Worm (Caenorhabditis elegans) whole organism, midembryonic: ENCODE results near the gene srx-65.

Experiments
- T22C8.4 ChIP-seq: fragments of 200-800 bp; sonication (Bioruptor generic); IDR thresholded peaks from 2 replicates; pipeline ENCODE4 v1.3.6; 2022; ENCODE audit warnings: missing genetic modification characterization, missing compliant biosample characterization
- cog-1 ChIP-seq: sonication (generic microtip); optimal IDR thresholded peaks from 2 replicates; lab custom pipeline; 2016; ENCODE audit warnings: missing genetic modification characterization, missing compliant biosample characterization
- flt-1 ChIP-seq: fragments of 200-800 bp; sonication (Bioruptor generic); IDR thresholded peaks from 2 replicates; pipeline ENCODE4 v1.3.6; 2022; ENCODE audit warnings: missing genetic modification characterization, missing compliant biosample characterization
- klf-2 ChIP-seq: fragments of 200-800 bp; sonication (Bioruptor generic); conservative IDR thresholded peaks from 2 replicates; pipeline ENCODE4 v1.3.6; 2022; ENCODE audit warnings: missing genetic modification reagents, missing genetic modification characterization, missing compliant biosample characterization
- med-1 ChIP-seq: sonication (generic microtip); optimal IDR thresholded peaks from 2 replicates; lab custom pipeline; 2017; ENCODE audit warnings: missing genetic modification characterization, mild to moderate bottlenecking, missing compliant biosample characterization, antibody characterized with exemption, missing genetic modification reagents; ENCODE audit not compliant: insufficient read depth
- ref-1 ChIP-seq: fragments of 200-800 bp; sonication (Bioruptor generic); conservative IDR thresholded peaks from 2 replicates; pipeline ENCODE4 v1.3.6; 2022; ENCODE audit warnings: missing genetic modification reagents, missing genetic modification characterization, missing compliant biosample characterization
- tab-1 ChIP-seq: fragments of 200-800 bp; sonication (Bioruptor generic); IDR thresholded peaks from 2 replicates; pipeline ENCODE4 v1.3.6; 2022; ENCODE audit warnings: missing genetic modification characterization, missing compliant biosample characterization
- ztf-23 ChIP-seq: fragments of 200-800 bp; sonication (Bioruptor generic); IDR thresholded peaks from 2 replicates; pipeline ENCODE4 v1.3.6; 2022; ENCODE audit warnings: missing genetic modification reagents, missing genetic modification characterization, missing compliant biosample characterization
- ztf-29 ChIP-seq: fragments of 200-800 bp; sonication (Bioruptor generic); IDR thresholded peaks from 2 replicates; pipeline ENCODE4 v1.3.6; 2022; ENCODE audit warnings: missing genetic modification reagents, missing genetic modification characterization, missing compliant biosample characterization

The srx-65 gene

DNA sequence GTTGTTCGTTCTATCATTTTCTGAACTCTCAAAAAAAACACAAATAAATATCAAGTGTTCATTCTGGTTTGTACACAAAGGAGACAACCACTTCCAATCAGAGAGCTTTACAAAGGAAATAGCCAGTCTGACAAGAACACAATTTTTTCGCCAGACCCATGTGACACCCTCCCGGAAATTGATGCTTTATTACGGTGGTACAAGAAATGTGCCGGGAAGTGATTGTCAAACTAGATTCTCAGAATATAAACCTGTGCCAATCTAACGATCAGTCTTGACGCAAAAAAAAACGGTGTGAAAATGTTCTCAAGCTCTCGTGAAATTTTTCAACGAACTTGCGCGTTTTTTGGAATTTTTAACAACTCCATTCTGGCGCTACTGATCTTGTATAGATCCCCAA lies 32.0 kb downstream of the srx-65 start, which contains the start of gene str-247:
str-247 (plus strand) TSS at position 301 of the 400 bp plus-strand sequence.
- TF ChIP-seq flt-1 (GFP tag; lab: Robert Waterston, UW) (no peak), tab-1 (no peak), ztf-29 (no peak), cog-1 (tag; lab: Kevin White, UChicago) (no peak), klf-2 (no peak), med-1 (no peak), ztf-23 (GFP tag; lab: Robert Waterston, UW) (no peak), T22C8.4 (GFP tag; lab: Robert Waterston, UW) (no peak), ref-1 (GFP tag; lab: Robert Waterston, UW) (no peak)

DNA sequence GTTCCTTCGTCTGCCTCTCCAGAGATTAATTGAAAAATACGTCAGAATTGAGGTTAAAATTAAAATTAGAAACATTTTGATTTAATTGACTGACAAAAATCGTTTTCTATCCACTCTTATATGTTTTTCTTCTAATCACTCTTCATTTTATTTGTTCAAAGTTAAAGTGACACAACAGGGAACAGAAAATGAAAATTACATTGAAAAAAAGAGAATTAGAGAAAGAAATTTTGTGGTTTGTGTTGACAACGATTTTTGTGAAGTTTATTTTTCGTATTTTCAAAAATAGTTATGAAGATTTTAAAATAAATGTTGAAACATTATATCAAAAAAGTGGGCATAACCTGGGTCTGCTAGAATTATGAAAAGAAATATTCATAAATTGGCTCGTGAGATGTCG lies 35.9 kb downstream of the srx-65 start, which contains the start of gene cyp-34A5:
cyp-34A5 (minus strand) TSS at position 101 of the 400 bp plus-strand sequence.
- TF ChIP-seq ztf-23 (GFP tag; lab: Robert Waterston, UW) (no peak), T22C8.4 (GFP tag; lab: Robert Waterston, UW) (no peak)

DNA sequence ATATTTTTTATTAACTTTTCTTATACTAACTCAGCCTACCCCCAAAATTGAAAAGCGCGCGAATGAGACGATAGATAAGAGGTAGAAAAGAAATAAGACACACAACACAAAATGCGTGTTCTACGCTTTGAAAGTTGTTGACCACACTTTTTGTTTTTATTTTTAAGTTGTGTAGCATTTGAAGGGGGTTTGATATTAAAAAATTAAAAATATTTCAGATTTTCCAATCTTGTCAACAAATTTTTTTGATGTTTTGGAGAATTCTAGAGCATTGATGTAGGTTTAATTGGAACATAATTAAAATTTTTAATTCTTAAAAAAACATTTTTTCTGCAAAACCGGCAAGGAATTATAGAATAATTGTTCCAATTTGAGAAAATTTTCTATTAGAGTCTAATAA lies 39.5 kb downstream of the srx-65 start, which contains the start of gene cyp-34A6:
cyp-34A6 (minus strand) TSS at position 101 of the 400 bp plus-strand sequence.
- TF ChIP-seq klf-2 (no peak), flt-1 (GFP tag; lab: Robert Waterston, UW) (no peak), ztf-29 (no peak), ref-1 (GFP tag; lab: Robert Waterston, UW) (no peak), cog-1 (tag; lab: Kevin White, UChicago) (no peak), ztf-23 (GFP tag; lab: Robert Waterston, UW) (no peak)

DNA sequence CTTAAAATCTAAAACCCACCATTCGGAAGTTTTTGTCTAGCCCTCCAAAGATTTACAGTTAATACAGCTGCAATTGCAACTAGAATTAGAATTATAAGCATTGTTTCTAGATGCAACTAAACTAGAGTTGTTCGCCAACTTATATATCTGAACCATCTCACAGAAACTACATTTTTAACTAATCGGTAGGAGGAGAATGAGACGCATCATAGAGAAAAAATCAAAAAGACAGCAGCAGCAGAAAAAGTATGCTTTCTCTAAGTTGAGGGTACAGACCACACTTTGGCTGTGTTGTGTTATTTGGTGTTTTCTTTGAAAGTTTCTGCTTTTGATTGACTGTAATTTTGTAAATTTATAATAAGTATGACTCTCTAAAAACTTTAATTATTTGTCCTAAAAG lies 42.0 kb downstream of the srx-65 start, which contains the start of gene cyp-34A7:
cyp-34A7 (minus strand) TSS at position 101 of the 400 bp plus-strand sequence.
- TF ChIP-seq tab-1 (no peak), T22C8.4 (GFP tag; lab: Robert Waterston, UW) (no peak), klf-2 (no peak), ztf-23 (GFP tag; lab: Robert Waterston, UW) (no peak), cog-1 (tag; lab: Kevin White, UChicago) (no peak), flt-1 (GFP tag; lab: Robert Waterston, UW) (no peak), ztf-29 (no peak), ref-1 (GFP tag; lab: Robert Waterston, UW) (no peak), med-1 (no peak)

DNA sequence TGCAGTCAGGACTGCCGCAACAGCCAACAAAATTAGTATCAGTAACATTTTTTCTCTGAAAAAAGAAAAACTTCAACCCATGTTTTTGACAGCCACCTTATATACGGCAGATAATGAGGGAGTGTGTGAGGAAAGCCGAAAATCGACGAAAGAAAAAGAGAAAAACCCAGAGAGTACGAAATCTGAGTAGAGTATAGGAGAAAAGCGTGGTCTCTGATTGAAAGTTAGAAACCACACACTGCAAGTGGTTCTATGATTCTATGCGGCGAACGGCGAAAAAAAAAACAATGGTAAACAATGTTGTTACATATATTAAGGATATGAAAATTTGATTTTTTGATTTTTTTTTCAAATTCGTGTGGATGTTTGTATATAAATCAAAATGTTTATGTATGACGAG lies 46.0 kb downstream of the srx-65 start, which contains the start of gene cyp-34A8:
cyp-34A8 (minus strand) TSS at position 62 of the 400 bp plus-strand sequence.
- no peak for TF ChIP-seq cog-1 (tag; lab: Kevin White, UChicago)
- no peak for TF ChIP-seq tab-1
- no peak for TF ChIP-seq flt-1 (GFP tag; lab: Robert Waterston, UW)
- TF ChIP-seq med-1 = no peak
- TF ChIP-seq ztf-23 (GFP tag; lab: Robert Waterston, UW) = no peak
- no peak for TF ChIP-seq ref-1 (GFP tag; lab: Robert Waterston, UW)
- TF ChIP-seq klf-2 = no peak
- TF ChIP-seq ztf-29 = no peak
- TF ChIP-seq T22C8.4 (GFP tag; lab: Robert Waterston, UW) = no peak

DNA sequence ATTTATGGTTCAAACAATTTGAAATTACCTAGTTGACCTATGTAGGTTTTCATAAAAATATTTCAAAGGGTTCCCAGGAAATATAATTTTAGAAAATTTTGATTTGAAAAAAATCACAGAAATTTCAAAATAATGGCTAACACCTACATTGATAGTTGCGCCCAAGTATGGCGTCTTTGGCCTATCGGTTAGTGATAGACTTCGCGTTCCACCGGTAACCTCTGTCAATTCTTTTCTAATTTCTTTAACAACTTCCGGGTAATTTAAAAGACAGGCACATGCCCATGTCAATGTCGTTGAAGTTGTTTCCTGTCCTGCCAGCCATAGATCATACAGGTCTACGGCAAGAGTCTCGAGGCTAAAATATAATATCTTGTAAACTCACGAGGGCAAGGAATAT lies 47.2 kb downstream of the srx-65 start:
- TF ChIP-seq med-1 (no peak), tab-1 (no peak), klf-2 (no peak), flt-1 (GFP tag; lab: Robert Waterston, UW) (no peak), ztf-29 (no peak), ref-1 (GFP tag; lab: Robert Waterston, UW) (no peak), cog-1 (tag; lab: Kevin White, UChicago) (no peak), T22C8.4 (GFP tag; lab: Robert Waterston, UW) (no peak), ztf-23 (GFP tag; lab: Robert Waterston, UW) (no peak)

DNA sequence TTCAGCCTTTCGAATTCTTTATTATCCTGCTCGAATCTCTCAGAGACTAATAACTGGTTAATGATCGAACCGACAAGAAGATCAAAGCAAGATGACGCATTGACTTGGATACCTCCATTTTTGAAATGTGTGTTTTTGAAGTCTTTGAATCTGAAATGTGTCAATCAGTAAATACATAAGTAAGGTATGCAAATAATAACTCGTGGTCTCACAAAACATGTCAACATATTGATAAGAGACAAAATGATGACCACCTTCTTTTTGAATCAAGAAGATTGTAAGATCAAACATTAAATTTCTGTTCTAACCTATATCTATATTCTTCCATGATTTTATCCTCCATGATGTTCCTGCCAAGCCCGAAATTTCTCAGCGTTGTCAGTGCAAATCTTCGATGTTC lies 47.9 kb downstream of the srx-65 start:
- TF ChIP-seq ref-1 (GFP tag; lab: Robert Waterston, UW) (no peak), tab-1 (no peak), klf-2 (no peak), ztf-23 (GFP tag; lab: Robert Waterston, UW) (no peak), flt-1 (GFP tag; lab: Robert Waterston, UW) (no peak), med-1 (no peak), cog-1 (tag; lab: Kevin White, UChicago) (no peak), ztf-29 (no peak)

DNA sequence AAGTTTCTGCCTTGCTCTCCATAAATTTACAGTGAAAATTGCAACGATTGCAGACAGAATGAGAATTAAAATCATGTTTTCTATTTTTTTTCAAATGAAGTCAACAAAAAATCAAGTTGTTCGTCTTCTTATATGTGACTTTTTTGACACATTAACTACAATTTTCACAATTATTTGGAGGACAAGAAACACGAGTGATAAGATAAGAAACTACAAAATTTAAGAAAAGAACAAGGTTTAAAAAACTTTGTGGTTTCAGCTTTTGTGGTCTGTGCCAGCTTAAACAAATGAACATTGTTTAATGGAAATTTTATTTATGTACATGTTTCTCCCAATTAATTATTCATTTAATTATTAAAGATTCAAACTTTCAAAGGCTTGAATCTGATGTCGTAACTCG lies 48.7 kb downstream of the srx-65 start, which contains the start of gene cyp-34A9:
cyp-34A9 (minus strand) TSS at position 131 of the 400 bp plus-strand sequence.
- TF ChIP-seq flt-1 (GFP tag; lab: Robert Waterston, UW) (no peak), tab-1 (no peak), T22C8.4 (GFP tag; lab: Robert Waterston, UW) (no peak), med-1 (no peak), ztf-29 (no peak), ztf-23 (GFP tag; lab: Robert Waterston, UW) (no peak), cog-1 (tag; lab: Kevin White, UChicago) (no peak), klf-2 (no peak), ref-1 (GFP tag; lab: Robert Waterston, UW) (no peak)
